Fruit fly (Drosophila melanogaster) S2 (cell line): ENCODE measurements around the gene CG17249.

Experiments
- CG8478 ChIP-seq: fragments of >200 bp; optimal IDR thresholded peaks from 2 replicates; lab custom pipeline; 2018
- CTCF ChIP-seq, 2 experiments: fragments of >200 bp; optimal IDR thresholded peaks; 2 replicates each; lab custom pipeline; 2018

- no peak for TF ChIP-seq CTCF (optimal IDR thresholded peaks at IDR 0.05; lab: Kevin White, UChicago)
- TF ChIP-seq CG8478 (lab: Kevin White, UChicago): no peak
Observed at dm6 chr3L:1690727-1691413, 43.6 kb upstream of the CG17249 start.
